Fruit fly (Drosophila melanogaster) whole organism, prepupa: ENCODE data around the gene CG18262.

Source experiments
- Blimp-1 ChIP-seq: fragments of 200-800 bp; sonication (Bioruptor generic); optimal IDR thresholded peaks from 3 replicates; lab custom pipeline; 2017; ENCODE audit warnings: missing biosample characterization, missing genetic modification characterization, mild to moderate bottlenecking, moderate library complexity, missing genetic modification reagents
- CG10631 ChIP-seq: fragments of 200-800 bp; sonication (Bioruptor generic); optimal IDR thresholded peaks from 2 replicates; lab custom pipeline; 2016; ENCODE audit warnings: missing biosample characterization, missing genetic modification characterization
- CG10669 ChIP-seq: fragments of 200-800 bp; sonication (Bioruptor generic); optimal IDR thresholded peaks from 3 replicates; lab custom pipeline; 2018; ENCODE audit warnings: missing biosample characterization, mild to moderate bottlenecking, missing genetic modification characterization, moderate library complexity
- CG11294 ChIP-seq: fragments of 200-800 bp; sonication (Bioruptor generic); IDR thresholded peaks from 2 replicates; pipeline ENCODE4 v1.3.6; 2022; ENCODE audit warnings: missing biosample characterization, missing genetic modification characterization
- CG15336 ChIP-seq: fragments of 200-800 bp; sonication (Bioruptor generic); IDR thresholded peaks from 2 replicates; pipeline ENCODE4 v1.3.6; 2022; ENCODE audit warnings: missing biosample characterization, missing genetic modification characterization
- CG1621 ChIP-seq: fragments of 200-800 bp; sonication (Bioruptor generic); optimal IDR thresholded peaks from 3 replicates; lab custom pipeline; 2018; ENCODE audit warnings: missing biosample characterization, mild to moderate bottlenecking, missing genetic modification characterization
- CG16779 ChIP-seq: fragments of 200-800 bp; sonication (Bioruptor generic); optimal IDR thresholded peaks from 3 replicates; lab custom pipeline; 2017; ENCODE audit warnings: missing biosample characterization, mild to moderate bottlenecking, missing genetic modification characterization
- CG3032 ChIP-seq: fragments of 200-800 bp; optimal IDR thresholded peaks from 2 replicates; lab custom pipeline; 2019; ENCODE audit warnings: missing biosample characterization, mild to moderate bottlenecking, missing genetic modification characterization, moderate library complexity
- CG31627 ChIP-seq: fragments of 200-800 bp; sonication (Bioruptor generic); optimal IDR thresholded peaks from 3 replicates; lab custom pipeline; 2016; ENCODE audit warnings: missing biosample characterization, missing genetic modification characterization
- CG32006 ChIP-seq: fragments of 200-800 bp; sonication (Bioruptor generic); optimal IDR thresholded peaks from 3 replicates; lab custom pipeline; 2017; ENCODE audit warnings: missing biosample characterization, mild to moderate bottlenecking, missing genetic modification characterization
- CG3919 ChIP-seq: fragments of 200-800 bp; sonication (Bioruptor generic); optimal IDR thresholded peaks from 3 replicates; lab custom pipeline; 2016; ENCODE audit warnings: missing biosample characterization, missing genetic modification characterization
- CG4318 ChIP-seq: fragments of 200-800 bp; sonication (Bioruptor generic); optimal IDR thresholded peaks from 3 replicates; lab custom pipeline; 2017; ENCODE audit warnings: missing biosample characterization, mild to moderate bottlenecking, missing genetic modification characterization
- CG6163 ChIP-seq: fragments of 200-800 bp; sonication (Bioruptor generic); IDR thresholded peaks from 3 replicates; pipeline ENCODE4 v1.3.6; 2022; ENCODE audit warnings: missing biosample characterization, missing genetic modification characterization
- CG6276 ChIP-seq: fragments of 200-800 bp; sonication (Bioruptor generic); optimal IDR thresholded peaks from 2 replicates; lab custom pipeline; 2017; ENCODE audit warnings: missing biosample characterization, mild to moderate bottlenecking, missing genetic modification characterization
- CG6792 ChIP-seq: fragments of 200-800 bp; sonication (Bioruptor generic); optimal IDR thresholded peaks from 3 replicates; lab custom pipeline; 2016; ENCODE audit warnings: missing biosample characterization, missing genetic modification characterization
- CG6808 ChIP-seq: fragments of 200-800 bp; sonication (Bioruptor generic); optimal IDR thresholded peaks from 3 replicates; lab custom pipeline; 2017; ENCODE audit warnings: missing biosample characterization, missing genetic modification characterization, mild to moderate bottlenecking, moderate library complexity, missing genetic modification reagents
- CG6854 ChIP-seq: fragments of 200-800 bp; sonication (Bioruptor generic); optimal IDR thresholded peaks from 2 replicates; lab custom pipeline; 2017; ENCODE audit warnings: missing biosample characterization, mild to moderate bottlenecking, missing genetic modification characterization
- CG7368 ChIP-seq: fragments of 200-800 bp; sonication (Bioruptor generic); optimal IDR thresholded peaks from 3 replicates; lab custom pipeline; 2016; ENCODE audit warnings: missing biosample characterization, missing genetic modification characterization
- CG8119 ChIP-seq: fragments of 200-800 bp; sonication (Bioruptor generic); IDR thresholded peaks from 3 replicates; pipeline ENCODE4 v1.3.6; 2022; ENCODE audit warnings: missing biosample characterization, missing genetic modification characterization
- CG8319 ChIP-seq: fragments of 200-800 bp; sonication (Bioruptor generic); optimal IDR thresholded peaks from 3 replicates; lab custom pipeline; 2016; ENCODE audit warnings: missing biosample characterization, missing genetic modification characterization
- CG8632 ChIP-seq: fragments of 200-800 bp; sonication (Bioruptor generic); optimal IDR thresholded peaks from 3 replicates; lab custom pipeline; 2016; ENCODE audit warnings: missing biosample characterization, missing genetic modification characterization
- Eip75B ChIP-seq: fragments of 200-800 bp; sonication (Bioruptor generic); optimal IDR thresholded peaks from 3 replicates; lab custom pipeline; 2016; ENCODE audit warnings: missing biosample characterization, missing genetic modification characterization
- Eip78C ChIP-seq: fragments of 200-800 bp; sonication (Bioruptor generic); peaks from one replicate; lab custom pipeline; 2016; ENCODE audit warnings: missing biosample characterization, missing genetic modification characterization
- Eip93F ChIP-seq: fragments of 200-800 bp; sonication (Bioruptor generic); optimal IDR thresholded peaks from 2 replicates; lab custom pipeline; 2016; ENCODE audit warnings: missing biosample characterization, mild to moderate bottlenecking, missing genetic modification characterization
- Ets21C ChIP-seq: fragments of 200-800 bp; sonication (Bioruptor generic); optimal IDR thresholded peaks from 3 replicates; lab custom pipeline; 2016; ENCODE audit warnings: missing biosample characterization, missing genetic modification characterization
- Ets96B ChIP-seq: fragments of 200-800 bp; optimal IDR thresholded peaks from 2 replicates; lab custom pipeline; 2019; ENCODE audit warnings: missing biosample characterization, mild to moderate bottlenecking, missing genetic modification characterization, moderate library complexity
- Hr38 ChIP-seq: sonication (Bioruptor generic); optimal IDR thresholded peaks from 2 replicates; lab custom pipeline; 2016; ENCODE audit warnings: missing biosample characterization, missing genetic modification characterization
- Hr39 ChIP-seq: fragments of 200-800 bp; sonication (Bioruptor generic); optimal IDR thresholded peaks from 2 replicates; lab custom pipeline; 2016; ENCODE audit warnings: missing biosample characterization, missing genetic modification characterization
- Hr4 ChIP-seq: fragments of 200-800 bp; sonication (Bioruptor generic); optimal IDR thresholded peaks from 3 replicates; lab custom pipeline; 2016; ENCODE audit warnings: missing biosample characterization, missing genetic modification characterization
- Lpt ChIP-seq: fragments of 200-800 bp; sonication (Bioruptor generic); optimal IDR thresholded peaks from 3 replicates; lab custom pipeline; 2016; ENCODE audit warnings: missing biosample characterization, missing genetic modification characterization
- Smox ChIP-seq: fragments of 200-800 bp; sonication (Bioruptor generic); optimal IDR thresholded peaks from 3 replicates; lab custom pipeline; 2016; ENCODE audit warnings: missing biosample characterization, missing genetic modification characterization
- acj6 ChIP-seq: fragments of 200-800 bp; sonication (Bioruptor generic); optimal IDR thresholded peaks from 3 replicates; lab custom pipeline; 2016; ENCODE audit warnings: missing biosample characterization, missing genetic modification characterization
- dac ChIP-seq: fragments of 200-800 bp; sonication (Bioruptor generic); optimal IDR thresholded peaks from 2 replicates; lab custom pipeline; 2017; ENCODE audit warnings: missing biosample characterization, mild to moderate bottlenecking, missing genetic modification characterization
- eg ChIP-seq: fragments of 200-800 bp; sonication (Bioruptor generic); IDR thresholded peaks from 3 replicates; pipeline ENCODE4 v1.3.6; 2022; ENCODE audit warnings: missing biosample characterization, missing genetic modification characterization
- esn ChIP-seq: fragments of 200-800 bp; sonication (Bioruptor generic); optimal IDR thresholded peaks from 2 replicates; lab custom pipeline; 2016; ENCODE audit warnings: missing biosample characterization, mild to moderate bottlenecking, missing genetic modification characterization, moderate library complexity
- fkh ChIP-seq: fragments of 200-800 bp; sonication (Bioruptor generic); optimal IDR thresholded peaks from 3 replicates; lab custom pipeline; 2017; ENCODE audit warnings: missing biosample characterization, mild to moderate bottlenecking, missing genetic modification characterization, moderate library complexity
- salr ChIP-seq, 2 experiments: fragments of 200-800 bp; sonication (Bioruptor generic); optimal IDR thresholded peaks; 3 replicates each; lab custom pipeline; 2016 to 2018; ENCODE audit warnings: missing biosample characterization in 2 of 2, missing genetic modification characterization in 2 of 2, mild to moderate bottlenecking in 1 of 2
- spab ChIP-seq: fragments of 200-800 bp; sonication (Bioruptor generic); optimal IDR thresholded peaks from 2 replicates; lab custom pipeline; 2017; ENCODE audit warnings: missing biosample characterization, mild to moderate bottlenecking, missing genetic modification characterization, missing genetic modification reagents
- svp ChIP-seq: fragments of 200-800 bp; sonication (Bioruptor generic); peaks from one replicate; lab custom pipeline; 2016; ENCODE audit warnings: missing biosample characterization, missing genetic modification characterization

CG18262 gene

DNA sequence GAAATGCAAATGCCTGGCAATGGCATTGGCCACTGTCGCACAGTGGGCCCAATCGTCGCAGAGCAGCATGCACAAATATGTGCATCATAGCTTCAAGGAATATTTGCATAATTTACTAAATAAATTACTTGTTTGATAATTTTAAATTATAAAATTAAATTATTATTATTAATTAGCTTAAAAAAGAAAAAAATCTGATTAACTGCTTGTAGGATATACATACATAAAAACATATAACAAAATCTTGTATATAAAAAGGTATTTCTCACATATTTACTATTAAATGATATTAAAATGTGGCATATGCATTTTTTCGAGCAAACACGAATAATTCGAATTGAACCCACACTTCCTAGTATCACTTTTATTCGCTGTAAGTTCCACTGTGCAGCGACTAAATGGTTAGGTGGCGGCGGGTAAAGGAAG lies 27.5 kb upstream of the CG18262 start (continued):
- no peak for TF ChIP-seq CG3032 (tag; lab: Kevin White, UChicago)
- TF ChIP-seq CG16779: no peak
- TF ChIP-seq CG6808 (GFP tag; lab: Kevin White, UChicago): no peak
- TF ChIP-seq CG6276: peak; percentile 47
- TF ChIP-seq eg (GFP tag; lab: Robert Waterston, UW): 0 out of 3 replicates have a peak, but pooled peaks have one; percentile 27
- TF ChIP-seq salr (GFP tag; optimal IDR thresholded peaks at IDR 0.05; lab: Kevin White, UChicago): peak in 1 of 2 experiments; percentile 13
- no peak for TF ChIP-seq dac
- TF ChIP-seq, all 60 proteins: peak for 17

DNA sequence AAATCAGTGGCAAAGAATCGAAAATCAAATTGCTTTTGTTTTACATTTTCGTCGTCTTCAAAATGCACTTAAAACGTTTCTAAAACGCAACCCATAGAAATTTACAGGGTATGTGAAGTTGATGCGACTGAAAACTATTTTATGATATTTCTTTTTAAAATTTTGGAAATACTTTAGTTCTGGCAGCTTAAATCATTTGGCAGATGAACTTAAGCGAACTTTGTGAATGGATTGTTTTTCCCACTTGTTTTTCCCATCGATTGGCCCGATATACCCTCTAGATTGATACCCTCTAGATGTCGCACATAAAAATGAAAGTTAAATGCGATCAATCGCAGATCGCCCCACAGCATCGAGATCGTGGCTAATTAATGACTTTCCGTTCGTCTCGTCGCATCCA lies 26.6 kb upstream of the CG18262 start:
- TF ChIP-seq CG32006 (GFP tag; lab: Kevin White, UChicago) (peak; percentile 62), Ets21C (GFP tag; lab: Kevin White, UChicago) (no peak), CG11294 (GFP tag; lab: Robert Waterston, UW) (no peak), CG7368 (GFP tag; lab: Kevin White, UChicago) (no peak), CG8119 (GFP tag; lab: Robert Waterston, UW) (0 out of 3 replicates have a peak, but pooled peaks have one; percentile 29), CG15336 (GFP tag; lab: Robert Waterston, UW) (peak; percentile 54), CG4318 (GFP tag; lab: Kevin White, UChicago) (peak; percentile 19), Hr4 (peak; percentile 44), eg (GFP tag; lab: Robert Waterston, UW) (peak; percentile 55; the same call in 2 of the 3 replicates), spab (GFP tag; lab: Kevin White, UChicago) (no peak), Eip78C (peak; percentile 66), CG6163 (GFP tag; lab: Robert Waterston, UW) (peak; percentile 50; the same call in 2 of the 3 replicates), Hr38 (no peak), Lpt (GFP tag; lab: Kevin White, UChicago) (no peak)

DNA sequence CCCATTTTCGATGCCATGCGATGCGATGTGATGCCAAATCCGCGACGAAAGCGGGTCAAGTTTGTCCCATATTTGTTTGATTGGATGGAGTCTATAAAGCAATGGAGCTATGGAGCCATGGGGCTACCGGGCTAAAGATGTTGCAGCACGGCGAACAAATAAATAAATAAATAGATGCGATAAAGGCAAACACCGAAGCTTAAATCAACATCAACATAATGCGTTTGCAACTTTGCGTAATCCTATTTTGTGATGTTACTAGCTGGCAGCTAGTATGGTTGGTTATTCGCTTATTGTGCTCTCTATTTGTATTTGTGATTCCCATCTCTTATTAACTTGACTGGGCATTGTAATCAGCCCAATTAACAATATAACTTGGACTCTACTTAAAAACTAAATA lies 24.6 kb upstream of the CG18262 start:
- TF ChIP-seq CG8119 (GFP tag; lab: Robert Waterston, UW) (no peak), CG6792 (no peak), svp (GFP tag; lab: Kevin White, UChicago) (no peak), CG3919 (GFP tag; lab: Kevin White, UChicago) (no peak), CG10669 (no peak), CG7368 (GFP tag; lab: Kevin White, UChicago) (no peak), CG8319 (GFP tag; lab: Kevin White, UChicago) (no peak), Smox (GFP tag; lab: Kevin White, UChicago) (no peak)

DNA sequence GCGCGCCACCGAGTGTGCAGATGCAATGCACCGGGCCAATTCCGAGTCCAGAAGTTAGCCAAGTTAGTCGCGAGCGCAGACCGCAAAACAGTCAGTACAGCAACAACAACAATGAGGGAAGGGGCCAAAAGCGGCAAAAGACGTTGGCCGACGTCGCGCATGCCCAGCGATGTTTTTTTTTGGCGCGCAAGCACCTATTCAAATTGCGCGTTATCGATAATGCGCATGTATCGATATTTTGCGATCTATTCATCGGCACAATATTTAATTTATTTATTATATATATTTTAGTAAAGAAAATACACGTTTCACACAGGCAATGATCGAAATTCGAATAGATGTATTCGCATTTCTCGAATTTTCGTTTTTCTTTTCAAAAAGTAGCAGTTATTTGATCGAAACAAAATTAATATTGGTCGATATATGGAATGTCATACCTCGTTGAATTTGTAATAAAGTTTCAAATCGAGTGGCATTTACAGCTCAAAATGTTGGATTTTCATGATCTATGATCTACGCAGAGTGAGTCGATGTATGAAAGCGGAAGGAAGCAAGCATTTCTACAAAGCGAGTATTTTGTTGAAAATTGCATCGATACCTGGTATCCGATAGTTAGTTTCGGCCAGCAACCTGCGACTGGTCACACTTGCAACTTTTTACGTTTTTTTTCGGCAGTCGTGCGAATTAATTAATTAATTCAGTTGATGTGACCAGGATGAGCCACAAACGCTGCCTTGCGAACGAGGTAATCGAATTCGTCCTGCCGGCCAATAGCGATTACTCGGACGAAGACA lies 23.3 kb upstream of the CG18262 start, which contains the start of gene CG2116:
Gene CG2116, plus strand, starts transcription at position 609 of the 794 bp plus-strand sequence.
- TF ChIP-seq esn (GFP tag; lab: Kevin White, UChicago) (peak; percentile 13), Eip78C (peak; percentile 38), CG4318 (GFP tag; lab: Kevin White, UChicago) (no peak)

DNA sequence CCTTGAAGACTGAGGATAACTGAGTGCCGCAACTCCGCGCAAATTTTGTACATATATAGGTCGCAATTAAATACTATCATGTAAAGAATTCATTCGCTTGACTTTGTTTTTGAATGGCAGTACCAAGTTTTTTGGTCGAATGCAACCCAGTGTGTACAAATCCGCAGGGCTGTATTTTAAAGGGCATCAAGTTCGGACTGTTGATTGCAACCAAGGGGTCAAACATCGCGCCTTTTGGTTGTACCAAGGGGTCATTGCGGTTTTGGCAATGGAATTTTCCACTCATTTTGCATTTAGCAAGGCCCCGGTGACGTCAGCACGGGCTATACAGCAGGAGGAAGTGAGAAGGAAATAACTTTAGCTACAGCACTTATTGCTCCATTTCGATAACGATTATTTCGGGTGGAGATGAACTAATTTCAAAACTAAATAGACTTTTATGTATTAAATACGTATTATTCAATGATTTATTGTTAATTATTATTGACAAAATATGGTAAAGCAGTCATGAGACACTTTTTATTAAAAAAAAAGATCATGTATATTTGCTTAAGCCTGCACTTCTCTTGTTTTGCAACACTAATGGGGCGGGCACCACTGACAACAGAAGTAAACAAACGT lies 20.9 kb upstream of the CG18262 start, which contains the start of gene CG10958:
Gene CG10958, plus strand, starts transcription at position 593 of the 621 bp plus-strand sequence.
- TF ChIP-seq spab (GFP tag; lab: Kevin White, UChicago): no peak
- TF ChIP-seq svp (GFP tag; lab: Kevin White, UChicago): peak; percentile 85
- peak; percentile 73 for TF ChIP-seq CG3919 (GFP tag; lab: Kevin White, UChicago)
- TF ChIP-seq CG3032 (tag; lab: Kevin White, UChicago): peak; percentile 24
- TF ChIP-seq Eip78C: peak; percentile 81
- peak; percentile 34 for TF ChIP-seq CG6854 (GFP tag; lab: Kevin White, UChicago)
- TF ChIP-seq Eip75B: peak; percentile 61
- TF ChIP-seq Blimp-1: no peak
- peak; percentile 42 for TF ChIP-seq Ets96B (tag; lab: Kevin White, UChicago)
- peak; percentile 66 for TF ChIP-seq acj6
- TF ChIP-seq CG10631 (GFP tag; lab: Kevin White, UChicago): peak; percentile 69
- peak; percentile 90 for TF ChIP-seq fkh (GFP tag; lab: Kevin White, UChicago)
- peak; percentile 35 for TF ChIP-seq CG31627 (GFP tag; lab: Kevin White, UChicago)
- TF ChIP-seq Hr39 (GFP tag; lab: Kevin White, UChicago): peak; percentile 28
- TF ChIP-seq CG6163 (GFP tag; lab: Robert Waterston, UW): peak; percentile 63; the same call in 2 of the 3 replicates
- peak; percentile 34 for TF ChIP-seq CG8319 (GFP tag; lab: Kevin White, UChicago)
- TF ChIP-seq Eip93F (GFP tag; lab: Kevin White, UChicago): peak; percentile 57
- TF ChIP-seq CG8632 (GFP tag; lab: Kevin White, UChicago): peak; percentile 52
- TF ChIP-seq eg (GFP tag; lab: Robert Waterston, UW): peak; percentile 48
- no peak for TF ChIP-seq CG7368 (GFP tag; lab: Kevin White, UChicago)
- peak; percentile 72 for TF ChIP-seq esn (GFP tag; lab: Kevin White, UChicago)
- peak; percentile 14 for TF ChIP-seq Ets21C (GFP tag; lab: Kevin White, UChicago)
- TF ChIP-seq Hr38: no peak
- TF ChIP-seq CG1621 (tag; lab: Kevin White, UChicago): no peak
